Fruit fly (Drosophila melanogaster): ENCODE results near the gene meigo.

meigo gene

dm6 chr3R:21163318-21163828, 25.3 kb downstream of the meigo start, which contains the start of gene CG5810:
Gene CG5810 (plus strand): TSS chr3R:21163778.
- peak; percentile 77 for TF ChIP-seq vri (GFP tag; optimal IDR thresholded peaks at IDR 0.05)
- no peak for TF ChIP-seq Eip75B (GFP tag; optimal IDR thresholded peaks at IDR 0.05)
- TF ChIP-seq fkh (GFP tag; optimal IDR thresholded peaks at IDR 0.05), result peak; percentile 59

- TF ChIP-seq CG7368 (GFP tag; optimal IDR thresholded peaks at IDR 0.05), result no peak
- no peak for TF ChIP-seq CG6808 (GFP tag; optimal IDR thresholded peaks at IDR 0.05)
- TF ChIP-seq CG34406 (GFP tag; optimal IDR thresholded peaks at IDR 0.05), result no peak
- TF ChIP-seq CG10669 (GFP tag; optimal IDR thresholded peaks at IDR 0.05), result no peak
- TF ChIP-seq svp (GFP tag), result no peak
- no peak for TF ChIP-seq eg (GFP tag; IDR thresholded peaks at IDR 0.05)
Measured at dm6 chr3R:21168105-21168504, 30.0 kb downstream of the meigo start, which contains the start of gene Snmp1. Gene Snmp1 (minus strand): TSS chr3R:21168205.

- TF ChIP-seq eg (GFP tag; IDR thresholded peaks at IDR 0.05), result peak; percentile 63; the same call in 2 of the 3 replicates
- no peak for TF ChIP-seq CG9139 (GFP tag; optimal IDR thresholded peaks at IDR 0.05)
Measured at dm6 chr3R:21169525-21170149, 31.6 kb downstream of the meigo start.

- TF ChIP-seq CG11902 (GFP tag; optimal IDR thresholded peaks at IDR 0.05), result no peak
- peak; percentile 1 for TF ChIP-seq OdsH (GFP tag; optimal IDR thresholded peaks at IDR 0.05)
- TF ChIP-seq CG8632 (GFP tag; optimal IDR thresholded peaks at IDR 0.05), result peak; percentile 13
- TF ChIP-seq Eip78C (GFP tag), result peak; percentile 49
- peak; percentile 8 for TF ChIP-seq spab (GFP tag; optimal IDR thresholded peaks at IDR 0.05)
- 0 out of 2 replicates have a peak, but pooled peaks have one; percentile 15 for TF ChIP-seq CG15336 (GFP tag; IDR thresholded peaks at IDR 0.05)
- peak; percentile 74 for TF ChIP-seq fkh (GFP tag; optimal IDR thresholded peaks at IDR 0.05)
- no peak for TF ChIP-seq Sox15 (GFP tag; optimal IDR thresholded peaks at IDR 0.05)
- TF ChIP-seq CG10631 (GFP tag; optimal IDR thresholded peaks at IDR 0.05), result peak; percentile 12
- no peak for TF ChIP-seq CG3032 (tag; optimal IDR thresholded peaks at IDR 0.05)
Measured at dm6 chr3R:21176663-21177145, 38.6 kb downstream of the meigo start.

dm6 chr3R:21179592-21180390, 41.7 kb downstream of the meigo start:
- TF ChIP-seq Eip78C (GFP tag), result no peak
- peak; percentile 35 for TF ChIP-seq vri (GFP tag; optimal IDR thresholded peaks at IDR 0.05)

- peak; percentile 33 for TF ChIP-seq CG32006 (GFP tag; optimal IDR thresholded peaks at IDR 0.05)
- TF ChIP-seq vri (GFP tag; optimal IDR thresholded peaks at IDR 0.05), result peak; percentile 26
- no peak for TF ChIP-seq Lpt (GFP tag; optimal IDR thresholded peaks at IDR 0.05)
- TF ChIP-seq topi (GFP tag; optimal IDR thresholded peaks at IDR 0.05), result peak; percentile 14
- TF ChIP-seq cyc (GFP tag; optimal IDR thresholded peaks at IDR 0.05), result peak; percentile 26
- peak; percentile 11 for TF ChIP-seq CG6854 (GFP tag; optimal IDR thresholded peaks at IDR 0.05)
- TF ChIP-seq esn (GFP tag; optimal IDR thresholded peaks at IDR 0.05), result peak; percentile 30
- peak; percentile 56; the same call in 2 of the 3 replicates for TF ChIP-seq CG8119 (GFP tag; IDR thresholded peaks at IDR 0.05)
- TF ChIP-seq CG10669 (GFP tag; optimal IDR thresholded peaks at IDR 0.05), result no peak
- TF ChIP-seq CG34406 (GFP tag; optimal IDR thresholded peaks at IDR 0.05), result peak; percentile 22
- TF ChIP-seq Eip78C (GFP tag), result peak; percentile 84
- peak; percentile 25 for TF ChIP-seq Met (GFP tag; optimal IDR thresholded peaks at IDR 0.05)
- TF ChIP-seq Hr4 (GFP tag; optimal IDR thresholded peaks at IDR 0.05), result peak; percentile 31
- peak; percentile 57 for TF ChIP-seq CG15336 (GFP tag; IDR thresholded peaks at IDR 0.05)
- peak; percentile 40; the same call in 2 of the 3 replicates for TF ChIP-seq eg (GFP tag; IDR thresholded peaks at IDR 0.05)
- no peak for TF ChIP-seq Sox15 (GFP tag; optimal IDR thresholded peaks at IDR 0.05)
- no peak for TF ChIP-seq ss (GFP tag; optimal IDR thresholded peaks at IDR 0.05)
- TF ChIP-seq svp (GFP tag), result peak; percentile 60
- TF ChIP-seq Eip93F (GFP tag; optimal IDR thresholded peaks at IDR 0.05), result no peak
- no peak for TF ChIP-seq salr (GFP tag; optimal IDR thresholded peaks at IDR 0.05)
Measured at dm6 chr3R:21180391-21180796, 42.3 kb downstream of the meigo start.

Data from whole organism, prepupa.